Worm (Caenorhabditis elegans): ENCODE data around the gene Y69E1A.8.

Gene Y69E1A.8

ce11 chrIV:10971636-10972199 is 5.3 kb downstream of the Y69E1A.8 start (continued):
- TF ChIP-seq ceh-82 (tag; optimal IDR thresholded peaks at IDR 0.05) (no peak), mdl-1 (tag; optimal IDR thresholded peaks at IDR 0.05) (no peak), ces-1 (GFP tag; optimal IDR thresholded peaks at IDR 0.05) (no peak), F26F4.8 (GFP tag; conservative IDR thresholded peaks at IDR 0.05) (no peak), nhr-48 (tag; optimal IDR thresholded peaks at IDR 0.05) (no peak), php-3 (GFP tag; IDR thresholded peaks at IDR 0.05) (no peak), lir-3 (tag; optimal IDR thresholded peaks at IDR 0.05) (no peak), daf-12 (tag; optimal IDR thresholded peaks at IDR 0.05) (no peak), ZK546.5 (tag; optimal IDR thresholded peaks at IDR 0.05) (no peak), jun-1 (tag; optimal IDR thresholded peaks at IDR 0.05) (no peak), lin-1 (GFP tag; IDR thresholded peaks at IDR 0.05) (no peak), dve-1 (tag; optimal IDR thresholded peaks at IDR 0.05; ENCODE audit: insufficient read depth) (peak; percentile 23), hif-1 (tag; optimal IDR thresholded peaks at IDR 0.05) (no peak), tag-97 (GFP tag; IDR thresholded peaks at IDR 0.05) (no peak), mep-1 (tag; optimal IDR thresholded peaks at IDR 0.05) (no peak), unc-62 (GFP tag; optimal IDR thresholded peaks at IDR 0.05 in 1 of 2) (peak in 1 of 2 experiments; percentile 95), unc-62 (tag; optimal IDR thresholded peaks at IDR 0.05) (no peak), R02D3.7 (tag; optimal IDR thresholded peaks at IDR 0.05) (no peak), mxl-3 (GFP tag; optimal IDR thresholded peaks at IDR 0.05) (peak; percentile 28), duxl-1 (tag; optimal IDR thresholded peaks at IDR 0.05; ENCODE audit: poor library complexity) (no peak), nhr-42 (GFP tag; IDR thresholded peaks at IDR 0.05) (no peak), nhr-10 (tag; optimal IDR thresholded peaks at IDR 0.05) (no peak), nhr-102 (tag; optimal IDR thresholded peaks at IDR 0.05) (no peak), ztf-7 (tag; optimal IDR thresholded peaks at IDR 0.05) (no peak), lin-15B (tag; optimal IDR thresholded peaks at IDR 0.05) (no peak), saeg-2 (GFP tag; IDR thresholded peaks at IDR 0.05) (no peak), nhr-25 (tag; optimal IDR thresholded peaks at IDR 0.05; ENCODE audit: borderline replicate concordance, insufficient read depth) (peak; percentile 71), hlh-11 (tag; optimal IDR thresholded peaks at IDR 0.05) (peak; percentile 17), ZK337.2 (GFP tag; IDR thresholded peaks at IDR 0.05) (no peak)

- TF ChIP-seq tag-97 (GFP tag; IDR thresholded peaks at IDR 0.05) (no peak), nhr-48 (tag; optimal IDR thresholded peaks at IDR 0.05) (no peak), nhr-77 (tag; optimal IDR thresholded peaks at IDR 0.05) (peak; percentile 15), Y48G9A.11 (GFP tag; IDR thresholded peaks at IDR 0.05) (no peak), lin-13 (GFP tag; optimal IDR thresholded peaks at IDR 0.05) (no peak), T26A8.4 (GFP tag; IDR thresholded peaks at IDR 0.05) (no peak), lin-1 (GFP tag; IDR thresholded peaks at IDR 0.05) (no peak), zfp-2 (tag; optimal IDR thresholded peaks at IDR 0.05) (no peak), lin-15B (tag; optimal IDR thresholded peaks at IDR 0.05) (no peak), tra-1 (GFP tag; IDR thresholded peaks at IDR 0.05) (0 out of 2 replicates have a peak, but pooled peaks have one; percentile 51), ztf-7 (tag; optimal IDR thresholded peaks at IDR 0.05) (no peak), fkh-10 (GFP tag; optimal IDR thresholded peaks at IDR 0.05) (no peak), R02D3.7 (tag; optimal IDR thresholded peaks at IDR 0.05) (no peak), mes-2 (tag; optimal IDR thresholded peaks at IDR 0.05; ENCODE audit: poor library complexity, severe bottlenecking) (peak; percentile 52), ZK337.2 (GFP tag; IDR thresholded peaks at IDR 0.05) (no peak), snpc-1.2 (GFP tag; IDR thresholded peaks at IDR 0.05) (no peak), dpl-1 (GFP tag; optimal IDR thresholded peaks at IDR 0.05) (no peak), saeg-2 (GFP tag; IDR thresholded peaks at IDR 0.05) (no peak), zag-1 (tag; optimal IDR thresholded peaks at IDR 0.05) (no peak), hlh-11 (tag; optimal IDR thresholded peaks at IDR 0.05) (peak; percentile 68), dmd-6 (GFP tag; IDR thresholded peaks at IDR 0.05) (peak; percentile 55), pha-4 (GFP tag; IDR thresholded peaks at IDR 0.05) (no peak), pha-4 (tag; optimal IDR thresholded peaks at IDR 0.05) (no peak), hif-1 (tag; optimal IDR thresholded peaks at IDR 0.05) (no peak), D1046.2 (GFP tag; IDR thresholded peaks at IDR 0.05) (0 out of 2 replicates have a peak, but pooled peaks have one; percentile 33), ceh-82 (tag; optimal IDR thresholded peaks at IDR 0.05) (no peak), daf-12 (tag; optimal IDR thresholded peaks at IDR 0.05) (no peak), hmg-1.1 (GFP tag; IDR thresholded peaks at IDR 0.05) (no peak), sdz-12 (GFP tag; optimal IDR thresholded peaks at IDR 0.05) (no peak), unc-39 (tag; optimal IDR thresholded peaks at IDR 0.05) (no peak), mxl-2 (GFP tag; conservative IDR thresholded peaks at IDR 0.05) (no peak), madf-5 (GFP tag; IDR thresholded peaks at IDR 0.05) (no peak)
Observed at ce11 chrIV:10975968-10976367, 9.6 kb downstream of the Y69E1A.8 start.
